Worm (Caenorhabditis elegans) whole organism, L2 larva: Measurements from ENCODE around the gene F46B3.15.

Experiments
- F13H6.1 ChIP-seq: sonication (generic microtip); optimal IDR thresholded peaks from 2 replicates; lab custom pipeline; 2016; ENCODE audit warnings: missing genetic modification characterization, missing compliant biosample characterization
- aly-2 ChIP-seq: fragments of 150-350 bp; optimal IDR thresholded peaks from 2 replicates; lab custom pipeline; 2014; ENCODE audit warnings: missing biosample characterization, missing genetic modification characterization
- elt-3 ChIP-seq: sonication (generic microtip); optimal IDR thresholded peaks from 2 replicates; lab custom pipeline; 2017; ENCODE audit warnings: missing biosample characterization, missing genetic modification characterization
- mdl-1 ChIP-seq, 2 experiments: fragments of 150-350 bp in 1 of 2; sonication (generic microtip) in 1 of 2; optimal IDR thresholded peaks; 2 replicates each; lab custom pipeline; 2017; ENCODE audit warnings: missing biosample characterization in 2 of 2, missing genetic modification characterization in 2 of 2
- nhr-6 ChIP-seq: fragments of 150-350 bp; optimal IDR thresholded peaks from 2 replicates; lab custom pipeline; 2014; ENCODE audit warnings: missing biosample characterization, missing genetic modification characterization
- snpc-4 ChIP-seq: fragments of 150-350 bp; optimal IDR thresholded peaks from 2 replicates; lab custom pipeline; 2014; ENCODE audit warnings: missing biosample characterization, missing genetic modification characterization
- unc-39 ChIP-seq: fragments of 150-350 bp; optimal IDR thresholded peaks from 2 replicates; lab custom pipeline; 2014; ENCODE audit warnings: missing biosample characterization, missing genetic modification characterization
- ztf-11 ChIP-seq: sonication (generic microtip); optimal IDR thresholded peaks from 2 replicates; lab custom pipeline; 2017; ENCODE audit warnings: missing biosample characterization, missing genetic modification characterization

DNA sequence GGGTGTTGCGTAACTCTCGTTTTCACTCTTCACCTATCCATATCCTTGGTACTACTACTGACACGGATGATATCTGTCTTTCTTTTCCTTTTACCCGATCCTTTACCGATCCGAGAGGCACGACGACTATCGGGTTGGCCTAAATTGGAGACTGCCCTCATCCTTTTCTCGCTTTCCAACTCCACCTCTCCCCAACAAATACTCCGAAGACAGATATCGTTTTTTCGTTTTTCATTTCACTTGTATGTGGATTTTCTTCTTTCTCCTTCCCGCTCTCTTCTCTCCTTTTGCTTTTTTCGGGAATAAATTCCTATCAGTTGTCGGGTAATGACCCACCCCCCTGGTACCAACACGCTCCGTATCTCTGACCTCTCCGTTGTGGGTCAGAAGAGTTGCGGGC, 31.4 kb upstream of the F46B3.15 start:
- TF ChIP-seq nhr-6 (tag; lab: Kevin White, UChicago) (no peak), elt-3 (no peak), ztf-11 (tag; lab: Kevin White, UChicago) (no peak), unc-39 (tag; lab: Kevin White, UChicago) (no peak), mdl-1 (tag; optimal IDR thresholded peaks at IDR 0.05; lab: Kevin White, UChicago) (no peak), aly-2 (tag; lab: Kevin White, UChicago) (no peak), snpc-4 (tag; lab: Kevin White, UChicago) (no peak), F13H6.1 (no peak)
